Worm (Caenorhabditis elegans) whole organism, L1 larva: Measurements from ENCODE around the gene zip-5.

Experiments used
- ceh-88 ChIP-seq: fragments of 200-800 bp; sonication (Bioruptor generic); IDR thresholded peaks from 2 replicates; pipeline ENCODE4 v1.3.6; 2022; ENCODE audit warnings: missing genetic modification characterization, missing compliant biosample characterization
- ces-1 ChIP-seq: fragments of 150-350 bp; optimal IDR thresholded peaks from 2 replicates; lab custom pipeline; 2014; ENCODE audit warnings: missing biosample characterization, missing genetic modification reagents, missing genetic modification characterization
- elt-3 ChIP-seq, 6 experiments: fragments of 150-350 bp in 1 of 6; sonication (generic microtip); optimal IDR thresholded peaks; 2 replicates each; lab custom pipeline; 2017 to 2018; ENCODE audit warnings: missing biosample characterization in 6 of 6, missing genetic modification characterization in 6 of 6, inconsistent platforms in 1 of 6
- mef-2 ChIP-seq: fragments of 150-350 bp; optimal IDR thresholded peaks from 2 replicates; lab custom pipeline; 2014; ENCODE audit warnings: missing biosample characterization, missing genetic modification characterization
- nhr-12 ChIP-seq: sonication (generic microtip); optimal IDR thresholded peaks from 2 replicates; lab custom pipeline; 2017; ENCODE audit warnings: missing biosample characterization, missing genetic modification characterization
- nhr-71 ChIP-seq: sonication (generic microtip); optimal IDR thresholded peaks from 2 replicates; lab custom pipeline; 2016; ENCODE audit warnings: mild to moderate bottlenecking, missing genetic modification characterization, moderate library complexity, missing compliant biosample characterization
- pqm-1 ChIP-seq: sonication (generic microtip); optimal IDR thresholded peaks from 3 replicates; lab custom pipeline; 2017; ENCODE audit warnings: missing biosample characterization, missing genetic modification characterization
- skn-1 ChIP-seq: fragments of 150-350 bp; optimal IDR thresholded peaks from 2 replicates; lab custom pipeline; 2014; ENCODE audit warnings: missing biosample characterization, missing genetic modification characterization

- TF ChIP-seq ces-1 (GFP tag; lab: Kevin White, UChicago), result no peak
- TF ChIP-seq nhr-12, result no peak
- no peak for TF ChIP-seq pqm-1
- TF ChIP-seq mef-2 (tag; lab: Kevin White, UChicago), result no peak
- TF ChIP-seq skn-1, result no peak
- no peak for TF ChIP-seq ceh-88
- TF ChIP-seq elt-3 (tag; optimal IDR thresholded peaks at IDR 0.05; lab: Kevin White, UChicago), result no peak
- TF ChIP-seq nhr-71, result no peak
These were observed 35.1 kb downstream of the zip-5 start for ce11 chrV:13299398-13299797.
